Worm (Caenorhabditis elegans) whole organism, L4/young adult: ENCODE measurements around the gene C27F2.9.

Experiments
- dao-5 ChIP-seq: sonication (generic microtip); optimal IDR thresholded peaks from 2 replicates; lab custom pipeline; 2016; ENCODE audit warnings: missing genotype, missing genetic modification characterization, moderate library complexity, missing compliant biosample characterization
- him-1 ChIP-seq: sonication (generic microtip); optimal IDR thresholded peaks from 2 replicates; lab custom pipeline; 2016; ENCODE audit warnings: missing genotype, missing genetic modification reagents, missing genetic modification characterization, missing compliant biosample characterization

- peak; percentile 85 for TF ChIP-seq him-1 (tag; lab: Kevin White, UChicago)
- TF ChIP-seq dao-5 = no peak
Measured at ce11 chrIII:4962886-4963285, at the start of gene C27F2.9.
